Worm (Caenorhabditis elegans) whole organism, dauer: Measurements from ENCODE around the gene abu-10.

Experiments used
- unc-62 ChIP-seq: sonication (generic microtip); optimal IDR thresholded peaks from 2 replicates; lab custom pipeline; 2017; ENCODE audit warnings: missing biosample characterization, missing genetic modification reagents, missing genetic modification characterization

Gene abu-10

DNA sequence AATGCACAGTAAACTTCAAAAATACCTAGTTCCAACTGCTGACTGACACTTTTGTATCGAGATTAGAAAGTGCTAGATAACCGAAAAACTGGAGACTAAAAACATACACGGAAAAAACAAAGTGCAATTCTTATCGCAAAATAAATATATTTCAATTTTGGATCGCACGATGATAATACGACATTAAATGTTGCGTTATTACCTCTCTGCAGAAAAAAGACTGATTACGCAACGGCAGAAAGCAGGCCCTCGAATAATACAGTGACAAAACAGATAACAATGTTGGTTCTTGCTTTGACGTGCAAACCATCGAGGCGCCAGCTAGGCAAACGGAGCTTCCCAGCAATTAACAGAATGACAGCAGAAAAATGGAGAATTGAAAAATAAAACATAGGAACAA, 25.9 kb downstream of the abu-10 start:
- no peak for TF ChIP-seq unc-62 (GFP tag; lab: Kevin White, UChicago)

DNA sequence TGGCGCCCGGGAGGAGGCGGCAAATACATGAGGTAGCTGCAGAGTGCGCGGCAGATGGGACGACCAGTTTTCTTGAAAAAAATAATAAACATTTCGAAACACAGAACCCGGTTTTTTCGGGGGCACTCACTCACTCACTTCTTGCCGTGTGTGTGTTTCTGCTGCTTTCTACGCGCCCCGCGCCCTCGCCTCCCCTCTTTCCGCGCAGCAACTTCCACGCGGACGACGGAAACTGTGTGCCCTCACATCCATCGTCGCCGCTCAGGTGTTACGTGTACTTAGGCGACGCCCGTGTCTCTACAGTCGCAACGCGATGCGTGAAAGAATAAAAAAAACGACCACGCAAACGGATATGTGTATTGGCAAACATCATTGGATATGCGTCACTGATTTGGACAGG, 26.5 kb downstream of the abu-10 start:
- TF ChIP-seq unc-62 (GFP tag; lab: Kevin White, UChicago): no peak

DNA sequence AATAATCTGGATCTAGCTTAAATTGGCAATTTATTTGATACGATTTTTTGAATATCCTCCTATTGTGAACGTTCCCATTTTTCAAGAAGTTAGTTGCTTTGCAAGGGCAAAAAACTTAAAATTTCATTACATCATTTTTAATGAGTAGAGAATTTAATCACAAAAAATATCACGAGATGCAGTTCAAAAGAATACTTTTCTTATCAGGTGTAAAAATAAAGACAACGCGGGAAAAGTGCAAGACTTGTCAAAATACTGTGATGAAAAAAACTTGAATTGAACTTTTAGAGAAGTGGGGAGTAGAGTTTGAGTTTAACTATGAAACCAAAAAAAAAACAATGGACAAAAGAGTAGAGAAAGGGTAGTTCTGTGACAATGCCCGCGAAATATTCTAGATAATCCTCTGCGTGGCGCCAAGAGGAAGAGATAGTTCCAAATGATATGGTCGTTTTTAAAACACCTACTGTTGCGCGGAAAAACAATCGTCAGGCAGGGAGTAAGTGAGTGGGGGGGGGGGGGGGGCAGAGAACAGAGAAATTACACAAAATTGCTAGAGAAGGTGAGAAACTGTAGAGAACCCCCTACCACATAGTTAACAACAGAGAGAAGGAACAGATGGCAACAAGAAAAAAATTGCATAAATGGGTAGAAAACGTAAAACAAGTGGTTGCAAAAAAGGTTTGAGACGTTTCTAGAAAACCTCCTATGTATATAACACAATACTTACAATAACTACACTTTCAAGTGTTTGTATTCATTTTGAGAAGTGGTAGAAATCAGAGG, 27.1 kb downstream of the abu-10 start:
- TF ChIP-seq unc-62 (GFP tag; lab: Kevin White, UChicago): no peak

DNA sequence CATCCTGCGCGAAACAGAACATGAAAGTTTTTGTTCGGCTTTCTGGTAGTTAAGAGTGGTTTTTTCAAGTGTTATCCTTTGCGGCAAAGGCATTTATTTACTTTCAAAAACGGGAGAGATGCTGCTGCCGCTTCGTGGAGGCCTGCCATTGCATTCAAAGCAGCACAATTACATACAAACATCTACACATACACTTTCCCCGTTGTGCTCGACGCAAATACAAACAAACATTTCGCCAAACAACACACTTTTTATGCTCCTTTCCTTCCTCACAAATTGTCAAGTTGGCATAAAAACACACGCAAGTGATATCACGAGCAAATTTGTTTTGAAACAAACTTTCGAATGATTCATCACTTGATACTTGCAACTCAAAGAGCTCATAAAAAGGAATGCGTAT, 28.2 kb downstream of the abu-10 start:
- TF ChIP-seq unc-62 (GFP tag; lab: Kevin White, UChicago): no peak

DNA sequence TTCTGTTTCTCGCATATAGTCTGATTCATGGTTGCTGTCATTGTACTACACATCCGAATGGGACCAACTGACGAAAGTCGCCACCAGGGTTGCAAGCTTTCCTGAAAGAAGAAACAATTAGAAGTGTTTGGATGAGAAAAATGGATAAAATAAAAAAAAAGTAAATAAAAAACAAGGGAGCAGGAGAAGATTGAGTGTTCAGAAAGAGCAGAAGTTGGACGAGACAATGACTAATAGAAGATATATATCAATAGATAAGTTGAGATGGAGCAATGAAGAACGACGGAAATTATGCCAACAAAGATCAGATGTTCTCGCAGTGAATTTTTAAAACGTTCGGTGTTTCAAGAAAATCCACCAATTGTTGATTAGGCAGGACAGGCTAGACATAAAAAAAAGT, 28.9 kb downstream of the abu-10 start, which contains the start of gene fkh-9:
fkh-9 (minus strand) TSS at position 101 of the 400 bp plus-strand sequence.
- TF ChIP-seq unc-62 (GFP tag; lab: Kevin White, UChicago): no peak

DNA sequence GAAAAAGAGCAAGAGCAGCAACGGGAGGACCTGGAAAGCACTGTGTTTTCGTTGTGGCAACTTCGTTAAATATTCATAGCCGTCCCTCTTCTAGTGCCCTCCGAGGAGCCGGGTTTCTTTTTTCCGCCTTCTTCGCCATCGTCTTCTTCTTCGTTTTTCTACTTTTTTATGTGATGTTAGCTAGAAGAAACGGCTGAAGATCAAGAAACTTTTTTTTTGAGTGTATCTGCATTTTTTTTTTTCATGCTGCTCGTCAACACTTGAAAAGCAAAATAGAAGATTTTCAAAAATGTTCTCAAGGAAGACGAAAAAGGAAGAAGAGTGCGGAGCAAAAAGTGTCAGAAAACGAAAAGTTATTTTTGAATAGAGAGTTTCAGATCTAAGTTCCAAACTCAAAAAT, 29.3 kb downstream of the abu-10 start:
- no peak for TF ChIP-seq unc-62 (GFP tag; lab: Kevin White, UChicago)

DNA sequence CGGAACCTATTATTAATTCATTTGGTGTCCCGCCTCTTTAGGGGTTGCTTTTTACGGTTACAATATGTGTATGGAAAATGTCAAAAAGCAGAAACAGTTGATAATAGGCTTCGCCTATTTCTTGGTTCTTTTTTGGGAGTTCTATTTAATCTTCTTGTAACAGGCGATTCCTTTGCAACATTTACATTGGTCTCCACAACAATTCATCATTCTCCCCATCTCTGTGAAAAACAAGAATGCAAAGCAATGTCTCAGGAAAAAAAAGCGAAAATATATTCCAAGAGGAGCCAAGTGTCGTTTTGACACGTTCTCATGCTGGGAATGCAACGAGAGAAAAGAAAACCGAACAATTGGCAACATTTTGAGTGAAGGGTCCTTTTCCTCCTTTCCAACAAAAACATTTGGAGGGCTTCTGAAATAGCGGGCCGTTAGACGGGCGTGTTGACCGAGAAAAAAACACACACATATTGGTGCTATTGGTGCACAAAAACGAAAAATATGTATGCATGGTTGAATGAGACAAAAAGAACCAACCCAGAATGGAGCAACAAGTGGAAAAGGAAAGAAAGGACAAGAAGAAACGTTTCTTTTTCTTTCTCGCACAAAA, 30.7 kb downstream of the abu-10 start:
- no peak for TF ChIP-seq unc-62 (GFP tag; lab: Kevin White, UChicago)

DNA sequence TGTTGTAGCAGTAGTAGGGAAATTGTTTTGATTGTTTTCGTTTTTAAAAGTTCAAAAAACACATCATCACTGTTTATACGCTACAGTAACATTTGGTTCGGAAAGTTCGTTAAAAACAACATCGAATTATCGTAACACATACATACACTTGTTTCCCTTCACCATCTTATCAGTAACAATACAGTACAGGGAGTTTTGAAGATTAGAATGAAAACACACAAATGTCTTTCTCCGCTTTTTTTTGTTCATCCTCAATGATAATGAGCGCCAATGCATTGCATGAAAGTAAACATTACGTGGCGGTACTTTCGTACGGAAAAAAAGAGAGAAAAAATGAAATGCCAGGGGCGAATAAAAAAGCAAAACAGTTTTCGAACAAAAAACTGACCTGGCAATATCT, 31.6 kb downstream of the abu-10 start:
- no peak for TF ChIP-seq unc-62 (GFP tag; lab: Kevin White, UChicago)

DNA sequence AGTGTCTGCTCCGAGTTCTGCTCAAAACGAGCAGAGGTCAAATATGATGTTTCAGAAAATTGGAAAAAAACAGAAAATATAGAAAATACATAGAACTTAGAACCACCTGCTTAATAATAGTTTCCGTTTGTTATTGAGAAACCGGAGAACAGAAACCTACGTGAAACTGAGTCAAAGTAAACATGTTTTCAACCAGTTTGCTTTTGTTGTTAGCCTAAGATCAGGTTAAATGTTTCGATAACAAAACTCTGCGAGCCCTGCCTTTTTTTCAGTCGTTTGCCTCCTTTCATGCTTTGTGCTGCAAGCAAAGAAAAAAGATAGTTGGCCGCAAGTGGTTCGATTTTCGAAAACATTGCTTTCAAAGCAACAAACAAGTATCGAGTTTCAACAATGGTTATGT, 32.9 kb downstream of the abu-10 start:
- TF ChIP-seq unc-62 (GFP tag; lab: Kevin White, UChicago): no peak

DNA sequence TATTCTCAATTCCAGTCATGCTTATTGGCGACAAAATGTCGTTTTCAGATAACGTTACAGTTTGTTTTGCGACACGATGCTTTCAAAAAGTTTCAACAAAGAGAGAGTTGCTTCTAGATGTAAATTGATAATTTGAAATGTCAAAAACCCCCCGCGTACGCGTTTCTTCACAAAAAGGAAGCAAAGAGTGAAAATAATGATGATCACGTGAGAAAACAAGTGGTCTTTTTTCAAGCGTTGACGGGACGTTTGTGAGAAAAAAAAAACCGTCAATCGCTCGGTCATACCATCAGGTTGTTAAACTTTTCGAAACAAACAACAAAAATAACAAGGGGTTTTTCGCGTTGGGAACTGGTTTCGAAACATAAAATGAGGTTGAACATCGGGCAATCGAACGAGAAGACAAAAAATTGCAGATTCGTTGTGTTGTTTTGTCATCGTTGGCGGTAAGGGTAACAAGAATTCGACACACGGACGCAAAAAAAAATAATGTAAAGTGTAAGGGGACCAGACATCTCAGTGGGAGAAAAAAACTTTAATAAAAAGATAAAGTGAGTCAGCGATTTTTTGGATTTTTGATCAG, 34.2 kb downstream of the abu-10 start:
- TF ChIP-seq unc-62 (GFP tag; lab: Kevin White, UChicago): no peak

DNA sequence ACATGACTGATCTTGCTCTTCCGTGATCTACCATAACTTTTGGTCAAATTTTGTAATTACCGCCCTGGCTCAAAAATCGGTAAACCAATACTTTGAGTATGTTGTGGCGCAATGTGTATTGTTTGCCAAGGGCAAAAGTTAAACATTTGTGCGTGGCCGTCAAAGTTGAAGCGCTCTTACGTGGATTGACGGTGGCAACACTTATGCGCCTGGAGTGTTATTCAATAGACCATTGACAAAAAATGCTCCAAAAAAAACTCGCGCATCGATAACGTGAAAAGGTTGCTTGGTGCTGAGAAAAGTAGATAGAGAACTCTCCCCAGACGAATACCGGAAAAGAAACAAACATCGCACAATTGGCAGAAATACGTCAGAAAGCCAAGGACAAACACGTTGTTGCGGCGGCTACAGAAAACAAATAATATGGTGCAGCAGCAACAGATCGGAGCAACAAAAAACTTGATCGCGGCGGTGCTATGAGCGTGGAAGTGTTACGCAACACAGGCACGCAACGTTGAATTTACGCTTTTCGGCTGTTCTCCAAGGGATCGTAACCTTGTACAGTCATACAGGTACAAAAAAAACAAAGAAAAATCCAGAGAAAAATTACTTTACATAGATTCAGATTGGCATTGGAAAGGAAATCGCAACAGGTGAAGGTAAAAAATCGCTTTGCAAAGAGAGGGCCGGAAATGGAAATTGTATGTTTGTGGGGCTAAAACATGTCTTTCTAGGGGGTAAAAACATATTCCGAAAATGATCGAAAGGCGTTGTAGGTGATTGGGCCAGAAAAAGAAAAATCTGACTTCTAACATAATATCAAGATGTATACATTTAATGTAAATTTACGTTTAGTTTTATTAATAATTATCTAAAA, 36.2 kb downstream of the abu-10 start:
- TF ChIP-seq unc-62 (GFP tag; lab: Kevin White, UChicago): no peak

DNA sequence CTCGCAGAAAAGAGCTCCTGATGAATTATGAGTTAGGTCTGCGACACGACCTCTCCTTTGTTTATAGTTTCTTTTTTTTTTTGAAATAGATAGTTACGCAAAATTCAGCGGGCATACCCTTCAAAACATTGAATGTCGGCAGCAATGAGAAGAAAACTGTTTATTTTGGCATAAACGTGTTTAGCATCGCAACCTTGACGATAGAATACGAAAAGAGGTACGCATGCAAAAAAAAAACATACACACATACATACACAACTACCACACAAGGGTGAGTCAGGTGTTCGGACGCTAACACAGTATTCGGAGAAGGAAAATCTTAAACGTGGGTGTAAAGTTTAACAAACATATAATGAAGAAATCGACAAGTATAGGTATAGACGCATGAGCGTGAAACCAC, 37.6 kb downstream of the abu-10 start:
- TF ChIP-seq unc-62 (GFP tag; lab: Kevin White, UChicago): no peak

DNA sequence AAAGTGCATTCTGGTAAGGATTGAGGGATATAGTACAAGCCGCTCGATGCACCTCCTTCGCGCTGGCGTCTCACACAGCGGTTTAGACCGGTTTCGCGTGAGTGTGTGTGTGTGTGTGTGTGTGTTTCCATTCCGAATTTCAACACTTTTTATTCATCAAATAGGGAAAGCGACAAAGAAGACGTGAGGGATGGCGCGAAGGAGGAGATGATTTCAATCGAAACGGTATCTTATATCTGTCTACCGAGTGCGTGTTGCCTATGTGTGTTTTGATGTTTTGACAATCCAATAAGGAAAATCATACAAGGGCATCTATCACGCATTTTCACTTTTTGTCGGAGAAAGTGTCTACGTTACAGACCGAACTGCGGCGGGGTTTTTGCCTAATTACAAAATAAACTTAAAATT, 39.8 kb downstream of the abu-10 start:
- no peak for TF ChIP-seq unc-62 (GFP tag; lab: Kevin White, UChicago)

DNA sequence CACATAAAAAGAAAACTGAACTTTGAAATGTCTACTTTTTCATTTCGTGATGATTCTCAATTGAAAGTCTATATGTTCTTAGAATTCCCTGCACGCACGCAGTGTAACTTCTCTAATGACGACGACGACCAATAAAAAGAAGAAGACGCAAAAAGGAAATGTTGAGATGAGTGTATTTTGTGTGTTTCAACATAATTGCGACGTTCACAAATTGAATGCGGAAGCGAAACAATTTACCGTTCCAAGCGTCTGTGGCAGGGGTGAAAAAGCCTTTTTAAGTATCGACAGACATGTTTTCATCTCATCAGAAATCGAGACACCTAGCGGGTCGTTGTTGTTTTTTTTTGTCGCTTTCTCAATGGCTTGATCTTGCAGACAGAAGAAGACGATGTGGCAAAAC, 40.7 kb downstream of the abu-10 start:
- no peak for TF ChIP-seq unc-62 (GFP tag; lab: Kevin White, UChicago)

DNA sequence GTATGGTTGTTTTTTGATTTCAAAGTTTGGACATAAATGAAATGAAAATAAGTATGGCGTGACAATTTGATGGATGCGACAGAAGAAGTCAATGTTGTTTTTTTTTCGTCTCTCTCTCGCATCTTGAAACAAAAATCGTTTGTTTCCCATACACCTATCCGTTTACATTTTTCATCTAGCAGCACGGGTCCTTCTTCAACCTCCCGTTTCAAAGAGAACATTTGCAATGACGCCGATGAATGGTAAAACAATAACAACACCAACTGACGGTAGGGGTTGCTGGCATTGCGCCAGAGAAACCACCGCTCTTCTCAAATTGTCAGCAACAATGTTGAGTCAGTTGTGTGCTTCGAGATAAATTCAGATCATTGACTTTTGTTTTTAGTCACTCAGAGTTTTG, 41.2 kb downstream of the abu-10 start:
- TF ChIP-seq unc-62 (GFP tag; lab: Kevin White, UChicago): no peak
